Worm (Caenorhabditis elegans) whole organism, midembryonic: ENCODE measurements around the gene B0281.4.

Experiments
- T22C8.4 ChIP-seq: fragments of 200-800 bp; sonication (Bioruptor generic); IDR thresholded peaks from 2 replicates; pipeline ENCODE4 v1.3.6; 2022; ENCODE audit warnings: missing genetic modification characterization, missing compliant biosample characterization
- cog-1 ChIP-seq: sonication (generic microtip); optimal IDR thresholded peaks from 2 replicates; lab custom pipeline; 2016; ENCODE audit warnings: missing genetic modification characterization, missing compliant biosample characterization
- klf-2 ChIP-seq: fragments of 200-800 bp; sonication (Bioruptor generic); conservative IDR thresholded peaks from 2 replicates; pipeline ENCODE4 v1.3.6; 2022; ENCODE audit warnings: missing genetic modification reagents, missing genetic modification characterization, missing compliant biosample characterization
- med-1 ChIP-seq: sonication (generic microtip); optimal IDR thresholded peaks from 2 replicates; lab custom pipeline; 2017; ENCODE audit warnings: missing genetic modification characterization, mild to moderate bottlenecking, missing compliant biosample characterization, antibody characterized with exemption, missing genetic modification reagents; ENCODE audit not compliant: insufficient read depth
- ref-1 ChIP-seq: fragments of 200-800 bp; sonication (Bioruptor generic); conservative IDR thresholded peaks from 2 replicates; pipeline ENCODE4 v1.3.6; 2022; ENCODE audit warnings: missing genetic modification reagents, missing genetic modification characterization, missing compliant biosample characterization
- tab-1 ChIP-seq: fragments of 200-800 bp; sonication (Bioruptor generic); IDR thresholded peaks from 2 replicates; pipeline ENCODE4 v1.3.6; 2022; ENCODE audit warnings: missing genetic modification characterization, missing compliant biosample characterization
- ztf-23 ChIP-seq: fragments of 200-800 bp; sonication (Bioruptor generic); IDR thresholded peaks from 2 replicates; pipeline ENCODE4 v1.3.6; 2022; ENCODE audit warnings: missing genetic modification reagents, missing genetic modification characterization, missing compliant biosample characterization
- ztf-29 ChIP-seq: fragments of 200-800 bp; sonication (Bioruptor generic); IDR thresholded peaks from 2 replicates; pipeline ENCODE4 v1.3.6; 2022; ENCODE audit warnings: missing genetic modification reagents, missing genetic modification characterization, missing compliant biosample characterization

DNA sequence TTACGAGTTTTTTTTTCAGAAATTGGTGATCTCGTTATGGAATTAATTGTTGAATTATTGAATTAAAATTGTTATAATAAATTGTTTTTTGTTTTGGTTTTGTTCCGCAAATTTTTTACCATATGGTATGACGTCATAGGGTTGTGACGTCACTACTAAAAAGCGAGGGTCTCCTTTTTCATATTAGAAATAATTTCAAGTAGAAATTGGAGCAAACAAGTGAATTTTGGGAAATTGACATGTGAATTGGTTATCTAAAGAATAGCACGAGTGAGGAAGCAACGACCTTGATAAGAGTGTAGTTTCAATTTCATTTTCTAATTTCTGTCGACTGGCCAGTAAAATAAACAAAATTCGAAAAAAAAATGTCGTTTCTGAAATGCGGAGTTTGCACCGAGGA, 36.9 kb upstream of the B0281.4 start, which contains the start of gene F43C11.7:
- no peak for TF ChIP-seq T22C8.4
- no peak for TF ChIP-seq cog-1 (tag; lab: Kevin White, UChicago)
- TF ChIP-seq ztf-29 (GFP tag; lab: Robert Waterston, UW): no peak
- no peak for TF ChIP-seq ref-1
- TF ChIP-seq med-1 (GFP tag; lab: Kevin White, UChicago): no peak
- no peak for TF ChIP-seq klf-2 (GFP tag; lab: Robert Waterston, UW)
- no peak for TF ChIP-seq tab-1
- no peak for TF ChIP-seq ztf-23 (GFP tag; lab: Robert Waterston, UW)
